Fruit fly (Drosophila melanogaster): ENCODE measurements around the gene bves.

Gene bves

dm6 chrX:21046141-21046540 lies 7.6 kb upstream of the bves start:
- TF ChIP-seq h (GFP tag; optimal IDR thresholded peaks at IDR 0.05) (peak; percentile 3), ey (GFP tag; optimal IDR thresholded peaks at IDR 0.05) (no peak)

dm6 chrX:21047717-21048116 lies 6.0 kb upstream of the bves start:
- no peak for TF ChIP-seq Rel (GFP tag; optimal IDR thresholded peaks at IDR 0.05)
- no peak for TF ChIP-seq Rel (tag; optimal IDR thresholded peaks at IDR 0.05)
- TF ChIP-seq CrebA (GFP tag; optimal IDR thresholded peaks at IDR 0.05; ENCODE audit: borderline replicate concordance): no peak
- TF ChIP-seq Sp1 (GFP tag; optimal IDR thresholded peaks at IDR 0.05): no peak
- TF ChIP-seq lola (GFP tag; optimal IDR thresholded peaks at IDR 0.05): no peak
- no peak for TF ChIP-seq jim (GFP tag; optimal IDR thresholded peaks at IDR 0.05)
- TF ChIP-seq N (GFP tag; optimal IDR thresholded peaks at IDR 0.05): no peak
- no peak for TF ChIP-seq CG9705 (GFP tag; optimal IDR thresholded peaks at IDR 0.05)
- TF ChIP-seq Jra (GFP tag; optimal IDR thresholded peaks at IDR 0.05): no peak
- no peak for TF ChIP-seq sv (GFP tag; optimal IDR thresholded peaks at IDR 0.05)
- TF ChIP-seq pan (optimal IDR thresholded peaks at IDR 0.05): no peak
- no peak for TF ChIP-seq dl (GFP tag; optimal IDR thresholded peaks at IDR 0.05; ENCODE audit: insufficient read depth in 1 of 2, partially characterized antibody in 2 of 2)
- TF ChIP-seq tai (GFP tag; optimal IDR thresholded peaks at IDR 0.05): no peak
- no peak for TF ChIP-seq rgr (GFP tag; optimal IDR thresholded peaks at IDR 0.05)
- no peak for TF ChIP-seq br (GFP tag; optimal IDR thresholded peaks at IDR 0.05)
- no peak for TF ChIP-seq Vsx2 (GFP tag; optimal IDR thresholded peaks at IDR 0.05; ENCODE audit: partially characterized antibody)

- peak; percentile 83 for TF ChIP-seq CG9705 (GFP tag; optimal IDR thresholded peaks at IDR 0.05)
- peak; percentile 36 for TF ChIP-seq OdsH (GFP tag; optimal IDR thresholded peaks at IDR 0.05)
- TF ChIP-seq fru (GFP tag; optimal IDR thresholded peaks at IDR 0.05): peak; percentile 65
- no peak for TF ChIP-seq Dfd (GFP tag; optimal IDR thresholded peaks at IDR 0.05)
- TF ChIP-seq dmrt93B (GFP tag; optimal IDR thresholded peaks at IDR 0.05): peak; percentile 76
- no peak for TF ChIP-seq brk (GFP tag; optimal IDR thresholded peaks at IDR 0.05)
- TF ChIP-seq Hnf4 (GFP tag; optimal IDR thresholded peaks at IDR 0.05): peak; percentile 71
- no peak for TF ChIP-seq Hr78 (GFP tag; optimal IDR thresholded peaks at IDR 0.05)
- TF ChIP-seq Hr83 (GFP tag; optimal IDR thresholded peaks at IDR 0.05; ENCODE audit: poor library complexity, severe bottlenecking): peak; percentile 84
- TF ChIP-seq GATAd (GFP tag; optimal IDR thresholded peaks at IDR 0.05): no peak
- peak; percentile 45 for TF ChIP-seq woc (GFP tag; optimal IDR thresholded peaks at IDR 0.05)
- no peak for TF ChIP-seq dl (GFP tag; optimal IDR thresholded peaks at IDR 0.05; ENCODE audit: insufficient read depth in 1 of 2, partially characterized antibody in 2 of 2)
- peak; percentile 80 for TF ChIP-seq sv (GFP tag; optimal IDR thresholded peaks at IDR 0.05)
- peak; percentile 30 for TF ChIP-seq Myc (optimal IDR thresholded peaks at IDR 0.05)
- TF ChIP-seq br (GFP tag; optimal IDR thresholded peaks at IDR 0.05): peak; percentile 71
- TF ChIP-seq dsf (GFP tag; optimal IDR thresholded peaks at IDR 0.05; ENCODE audit: borderline replicate concordance): no peak
- TF ChIP-seq jim (GFP tag; optimal IDR thresholded peaks at IDR 0.05): no peak
- no peak for TF ChIP-seq Rel (GFP tag; optimal IDR thresholded peaks at IDR 0.05)
- peak; percentile 52 for TF ChIP-seq Rel (tag; optimal IDR thresholded peaks at IDR 0.05)
- TF ChIP-seq rgr (GFP tag; optimal IDR thresholded peaks at IDR 0.05): peak; percentile 83
- no peak for TF ChIP-seq pan (optimal IDR thresholded peaks at IDR 0.05)
- TF ChIP-seq tai (GFP tag; optimal IDR thresholded peaks at IDR 0.05): no peak
- peak; percentile 76 for TF ChIP-seq h (GFP tag; optimal IDR thresholded peaks at IDR 0.05)
- TF ChIP-seq N (GFP tag; optimal IDR thresholded peaks at IDR 0.05): no peak
- peak; percentile 71 for TF ChIP-seq HLH106 (tag; optimal IDR thresholded peaks at IDR 0.05)
- TF ChIP-seq ey (GFP tag; optimal IDR thresholded peaks at IDR 0.05): peak; percentile 43
- TF ChIP-seq Dif (GFP tag; optimal IDR thresholded peaks at IDR 0.05; ENCODE audit: partially characterized antibody): no peak
- TF ChIP-seq CrebA (GFP tag; optimal IDR thresholded peaks at IDR 0.05; ENCODE audit: borderline replicate concordance): no peak
- TF ChIP-seq Sp1 (GFP tag; optimal IDR thresholded peaks at IDR 0.05): peak; percentile 83
- TF ChIP-seq lola (GFP tag; optimal IDR thresholded peaks at IDR 0.05): no peak
- TF ChIP-seq Abd-B (GFP tag; optimal IDR thresholded peaks at IDR 0.05): no peak
- peak in 1 of 2 experiments; percentile 76 for TF ChIP-seq foxo (GFP tag; optimal IDR thresholded peaks at IDR 0.05)
- peak; percentile 28 for TF ChIP-seq psq (GFP tag; optimal IDR thresholded peaks at IDR 0.05)
- peak; percentile 56 for TF ChIP-seq Jra (GFP tag; optimal IDR thresholded peaks at IDR 0.05)
- no peak for TF ChIP-seq sage (GFP tag; optimal IDR thresholded peaks at IDR 0.05)
- TF ChIP-seq usp (GFP tag; optimal IDR thresholded peaks at IDR 0.05): no peak
- TF ChIP-seq Vsx2 (GFP tag; optimal IDR thresholded peaks at IDR 0.05; ENCODE audit: partially characterized antibody): no peak
- peak; percentile 38 for TF ChIP-seq Mio (GFP tag; optimal IDR thresholded peaks at IDR 0.05)
- TF ChIP-seq CG32264 (GFP tag; optimal IDR thresholded peaks at IDR 0.05): no peak
These were observed 556 bp upstream of the bves start for dm6 chrX:21053099-21053715.
